Fruit fly (Drosophila melanogaster): ENCODE measurements around the gene CG42460.

Gene CG42460

DNA sequence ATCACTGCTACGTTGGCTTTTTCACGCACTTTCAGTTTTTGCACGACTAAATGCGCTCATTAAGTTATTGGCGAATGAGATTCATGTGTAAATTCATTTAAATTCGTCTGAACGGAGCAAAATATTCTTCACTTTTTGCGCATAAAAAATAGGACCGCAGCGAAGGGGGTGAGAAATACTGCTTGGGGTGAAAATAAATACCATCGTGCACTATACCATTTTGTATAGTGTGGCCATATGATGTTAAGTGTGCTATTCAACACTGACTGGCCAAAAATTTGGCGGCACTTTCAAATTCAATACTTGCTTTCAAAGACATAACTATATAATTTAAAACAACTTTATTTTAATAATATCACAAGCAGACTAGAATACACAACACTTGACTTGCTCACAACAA, 15.1 kb downstream of the CG42460 start, which contains the start of gene GramD1B (continued):
- peak; percentile 15 for TF ChIP-seq Meics (GFP tag; optimal IDR thresholded peaks at IDR 0.05)
- no peak for TF ChIP-seq scrt (GFP tag; optimal IDR thresholded peaks at IDR 0.05)
- no peak for TF ChIP-seq nom (GFP tag; optimal IDR thresholded peaks at IDR 0.05)
- no peak for TF ChIP-seq CG17612 (GFP tag; IDR thresholded peaks at IDR 0.05)
- peak; percentile 25 for TF ChIP-seq CG7987 (GFP tag; optimal IDR thresholded peaks at IDR 0.05)
- TF ChIP-seq otp (GFP tag; IDR thresholded peaks at IDR 0.05), result no peak
- TF ChIP-seq Oli (tag; optimal IDR thresholded peaks at IDR 0.05), result no peak
- TF ChIP-seq Mrtf (GFP tag; IDR thresholded peaks at IDR 0.05), result no peak
- TF ChIP-seq Atf-2 (GFP tag; optimal IDR thresholded peaks at IDR 0.05), result no peak
- no peak for TF ChIP-seq CG11085 (GFP tag; IDR thresholded peaks at IDR 0.05)
- no peak for TF ChIP-seq pb (GFP tag; optimal IDR thresholded peaks at IDR 0.05)
- TF ChIP-seq CG14860 (GFP tag; IDR thresholded peaks at IDR 0.05; ENCODE audit: partially characterized antibody), result no peak
- no peak for TF ChIP-seq CG1233 (GFP tag; optimal IDR thresholded peaks at IDR 0.05)
- TF ChIP-seq CG2116 (GFP tag; optimal IDR thresholded peaks at IDR 0.05), result peak; percentile 33
- TF ChIP-seq PHDP (tag; optimal IDR thresholded peaks at IDR 0.05), result peak; percentile 38
- TF ChIP-seq phol (tag; optimal IDR thresholded peaks at IDR 0.05), result peak; percentile 82
- TF ChIP-seq onecut (GFP tag; IDR thresholded peaks at IDR 0.05), result no peak
- TF ChIP-seq CG3838 (GFP tag; optimal IDR thresholded peaks at IDR 0.05), result no peak
- no peak for TF ChIP-seq CG4404 (GFP tag; IDR thresholded peaks at IDR 0.05)
- 0 out of 3 replicates have a peak, but pooled peaks have one; percentile 38 for TF ChIP-seq CG6791 (GFP tag; IDR thresholded peaks at IDR 0.05; ENCODE audit: partially characterized antibody)
- no peak for TF ChIP-seq CG6175 (GFP tag; IDR thresholded peaks at IDR 0.05)
- TF ChIP-seq CG10274 (GFP tag; optimal IDR thresholded peaks at IDR 0.05), result no peak
- TF ChIP-seq CG2120 (GFP tag; optimal IDR thresholded peaks at IDR 0.05), result peak; percentile 53
- TF ChIP-seq tup (GFP tag; optimal IDR thresholded peaks at IDR 0.05), result no peak
- 0 out of 4 replicates have a peak, but pooled peaks have one; percentile 28 for TF ChIP-seq chinmo (GFP tag; IDR thresholded peaks at IDR 0.05; ENCODE audit: partially characterized antibody)
- no peak for TF ChIP-seq kay (GFP tag; optimal IDR thresholded peaks at IDR 0.05)
- no peak for TF ChIP-seq eyg (GFP tag; optimal IDR thresholded peaks at IDR 0.05)
- TF ChIP-seq tna (GFP tag; IDR thresholded peaks at IDR 0.05; ENCODE audit: partially characterized antibody), result no peak
- no peak for TF ChIP-seq p53 (GFP tag; optimal IDR thresholded peaks at IDR 0.05)
- no peak for TF ChIP-seq Usf (GFP tag; optimal IDR thresholded peaks at IDR 0.05)
- no peak for TF ChIP-seq Eip74EF (GFP tag; optimal IDR thresholded peaks at IDR 0.05)
- TF ChIP-seq nerfin-1 (tag; optimal IDR thresholded peaks at IDR 0.05), result no peak
- TF ChIP-seq CG18011 (GFP tag; optimal IDR thresholded peaks at IDR 0.05), result no peak
- TF ChIP-seq CG17359 (tag; optimal IDR thresholded peaks at IDR 0.05), result no peak
- no peak for TF ChIP-seq CG1024 (GFP tag; IDR thresholded peaks at IDR 0.05)
- TF ChIP-seq unc-4 (GFP tag; IDR thresholded peaks at IDR 0.05; ENCODE audit: partially characterized antibody), result peak; percentile 32; the same call in 1 of the 2 replicates
- no peak for TF ChIP-seq CG8944 (GFP tag; optimal IDR thresholded peaks at IDR 0.05)
- TF ChIP-seq sc (optimal IDR thresholded peaks at IDR 0.05), result no peak
- no peak for TF ChIP-seq sc (GFP tag; optimal IDR thresholded peaks at IDR 0.05)
- TF ChIP-seq pita (GFP tag; optimal IDR thresholded peaks at IDR 0.05), result no peak
- TF ChIP-seq tin (GFP tag; optimal IDR thresholded peaks at IDR 0.05), result peak; percentile 4
- no peak for TF ChIP-seq dati (GFP tag; IDR thresholded peaks at IDR 0.05)
- TF ChIP-seq gfzf (GFP tag; optimal IDR thresholded peaks at IDR 0.05), result peak; percentile 92
- TF ChIP-seq Rfx (GFP tag; IDR thresholded peaks at IDR 0.05), result peak; percentile 52
- no peak for TF ChIP-seq mld (GFP tag; IDR thresholded peaks at IDR 0.05; ENCODE audit: partially characterized antibody)
- no peak for TF ChIP-seq CG12071 (GFP tag; optimal IDR thresholded peaks at IDR 0.05)
- peak; percentile 84 for TF ChIP-seq sens (GFP tag)
- TF ChIP-seq unpg (GFP tag; optimal IDR thresholded peaks at IDR 0.05), result no peak
- no peak for TF ChIP-seq Dbx (GFP tag; IDR thresholded peaks at IDR 0.05)
- no peak for TF ChIP-seq CG10979 (tag; optimal IDR thresholded peaks at IDR 0.05)
- no peak for TF ChIP-seq CG6272 (GFP tag; IDR thresholded peaks at IDR 0.05)
